Worm (Caenorhabditis elegans) whole organism, L4 larva: ENCODE measurements around the gene ndub-11.

Experiments
- ceh-62 ChIP-seq: sonication (generic microtip); optimal IDR thresholded peaks from 2 replicates; lab custom pipeline; 2017; ENCODE audit warnings: missing biosample characterization, missing genetic modification characterization
- ces-1 ChIP-seq: fragments of 150-350 bp; sonication (generic microtip); optimal IDR thresholded peaks from 4 replicates; lab custom pipeline; 2014; ENCODE audit warnings: missing biosample characterization, missing genetic modification reagents, missing genetic modification characterization
- fos-1 ChIP-seq: fragments of 150-350 bp; optimal IDR thresholded peaks from 2 replicates; lab custom pipeline; 2014; ENCODE audit warnings: missing biosample characterization, missing genetic modification characterization
- nhr-76 ChIP-seq: fragments of 150-350 bp; optimal IDR thresholded peaks from 2 replicates; lab custom pipeline; 2014; ENCODE audit warnings: missing biosample characterization, missing genetic modification characterization
- spr-1 ChIP-seq: sonication (generic microtip); optimal IDR thresholded peaks from 2 replicates; lab custom pipeline; 2016; ENCODE audit warnings: mild to moderate bottlenecking, missing genetic modification characterization, missing compliant biosample characterization
- zfp-2 ChIP-seq: sonication (generic microtip); optimal IDR thresholded peaks from 2 replicates; lab custom pipeline; 2016; ENCODE audit warnings: mild to moderate bottlenecking, missing genetic modification characterization, missing compliant biosample characterization

DNA sequence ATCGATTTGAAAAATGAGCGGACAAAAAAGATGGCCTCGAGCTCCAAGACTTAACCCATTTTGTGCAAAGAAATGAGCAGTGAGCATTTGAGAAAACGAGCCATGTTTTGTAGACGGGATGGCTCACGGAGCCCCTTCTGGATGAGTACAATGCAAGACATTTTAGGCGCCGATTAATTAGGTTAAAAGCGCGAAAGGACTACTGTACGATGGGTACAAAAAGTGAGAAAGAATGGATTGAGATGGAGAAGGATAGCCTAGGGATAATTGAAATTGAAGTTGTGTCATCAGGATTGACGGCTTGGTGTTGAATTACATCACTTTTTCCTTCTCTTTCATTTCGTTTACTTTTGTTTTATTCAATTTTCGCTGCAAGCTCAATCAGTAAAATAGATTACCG is 49.2 kb downstream of the ndub-11 start:
- TF ChIP-seq zfp-2 (no peak), ces-1 (GFP tag; lab: Kevin White, UChicago) (no peak), nhr-76 (tag; lab: Kevin White, UChicago) (no peak), ceh-62 (tag; lab: Kevin White, UChicago) (no peak), fos-1 (tag; lab: Kevin White, UChicago) (no peak), spr-1 (tag; lab: Kevin White, UChicago) (no peak)
